Worm (Caenorhabditis elegans): ENCODE data around the gene noca-2.

noca-2 gene

ce11 chrX:11624621-11625020 lies 42.3 kb upstream of the noca-2 start:
- TF ChIP-seq aha-1 (tag) (peak; percentile 91), egl-43 (GFP tag; IDR thresholded peaks at IDR 0.05) (no peak)

ce11 chrX:11627013-11627412 lies 39.9 kb upstream of the noca-2 start, which contains the start of gene twk-44:
TSS of gene twk-44 (minus strand) at chrX:11627113.
- peak in 1 of 2 experiments; percentile 9 for TF ChIP-seq unc-62 (GFP tag; optimal IDR thresholded peaks at IDR 0.05 in 1 of 2)
- no peak for TF ChIP-seq unc-62 (tag; optimal IDR thresholded peaks at IDR 0.05)
- no peak for TF ChIP-seq Y48G9A.11 (GFP tag; IDR thresholded peaks at IDR 0.05)

DNA sequence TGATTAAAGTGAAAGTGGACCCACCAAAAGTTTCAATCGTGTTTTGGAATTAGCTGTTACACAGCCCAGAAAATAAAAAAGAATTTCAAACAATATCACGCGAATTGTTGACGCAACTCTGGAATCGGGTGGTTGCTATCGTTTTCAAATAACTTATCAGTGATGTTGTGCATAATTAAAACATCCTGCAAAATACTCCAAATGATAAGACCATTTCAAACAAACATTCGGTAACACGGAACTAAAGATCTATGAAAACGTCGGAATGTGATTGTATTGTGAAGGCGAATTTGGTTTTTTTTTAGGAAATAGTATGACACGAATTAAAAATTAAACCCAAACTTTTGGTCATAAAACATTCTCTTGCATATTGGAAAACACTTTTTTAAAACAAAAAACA lies 38.3 kb upstream of the noca-2 start, which contains the start of gene spp-30:
Gene spp-30 (minus strand): TSS at position 101 of the 400 bp plus-strand sequence.
- no peak for TF ChIP-seq dve-1 (tag; optimal IDR thresholded peaks at IDR 0.05; ENCODE audit: insufficient read depth)
- TF ChIP-seq arid-1 (GFP tag; conservative IDR thresholded peaks at IDR 0.05) = no peak
- no peak for TF ChIP-seq lin-13 (GFP tag; optimal IDR thresholded peaks at IDR 0.05)
- no peak for TF ChIP-seq nhr-76 (tag; optimal IDR thresholded peaks at IDR 0.05)

ce11 chrX:11630499-11630898 lies 36.4 kb upstream of the noca-2 start:
- TF ChIP-seq ceh-62 (tag; optimal IDR thresholded peaks at IDR 0.05) (no peak), hmg-1.1 (GFP tag; IDR thresholded peaks at IDR 0.05) (0 out of 2 replicates have a peak, but pooled peaks have one; percentile 24), pqm-1 (tag; optimal IDR thresholded peaks at IDR 0.05) (no peak), aha-1 (tag) (peak; percentile 30), ctbp-1 (GFP tag; IDR thresholded peaks at IDR 0.05) (0 out of 2 replicates have a peak, but pooled peaks have one; percentile 23)

- TF ChIP-seq nhr-237 (tag; optimal IDR thresholded peaks at IDR 0.05) (no peak), T20F7.1 (GFP tag; optimal IDR thresholded peaks at IDR 0.05) (no peak), Y75B8A.6 (GFP tag; IDR thresholded peaks at IDR 0.05) (no peak), nhr-41 (GFP tag; IDR thresholded peaks at IDR 0.05) (no peak), ceh-44 (GFP tag; IDR thresholded peaks at IDR 0.05) (no peak), egl-27 (tag; optimal IDR thresholded peaks at IDR 0.05) (no peak), Y105C5A.15 (GFP tag; IDR thresholded peaks at IDR 0.05) (no peak), set-16 (GFP tag; IDR thresholded peaks at IDR 0.05) (no peak), F37D6.2 (tag; optimal IDR thresholded peaks at IDR 0.05) (no peak), R02D3.7 (tag; optimal IDR thresholded peaks at IDR 0.05) (no peak), saeg-2 (GFP tag; IDR thresholded peaks at IDR 0.05) (no peak), dve-1 (tag; optimal IDR thresholded peaks at IDR 0.05; ENCODE audit: insufficient read depth) (no peak), nhr-28 (tag; optimal IDR thresholded peaks at IDR 0.05) (no peak), unc-130 (GFP tag; optimal IDR thresholded peaks at IDR 0.05) (no peak), fkh-10 (GFP tag; optimal IDR thresholded peaks at IDR 0.05) (no peak), nhr-11 (tag; optimal IDR thresholded peaks at IDR 0.05) (no peak)
Observed at ce11 chrX:11632107-11632506, 34.8 kb upstream of the noca-2 start, which contains the start of gene sto-6. TSS of gene sto-6 (plus strand) at chrX:11632407.

DNA sequence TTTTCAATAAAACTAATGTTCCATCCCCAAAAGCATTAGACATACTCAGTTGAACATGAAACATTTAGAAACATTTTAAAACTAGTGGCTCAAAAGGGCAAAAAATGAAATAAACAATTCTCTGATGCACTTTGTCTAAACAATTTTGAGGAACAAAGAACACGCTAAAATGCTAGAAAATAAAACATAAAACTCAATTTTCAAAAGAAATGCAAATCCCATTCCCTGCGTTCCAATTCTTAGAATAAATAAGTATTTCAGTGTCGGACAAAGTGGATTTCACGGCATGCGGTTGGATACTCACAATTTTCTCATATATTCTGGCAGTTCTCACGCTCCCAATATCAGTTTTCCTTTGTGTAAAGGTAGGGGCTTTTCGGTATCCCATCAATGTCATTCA lies 33.6 kb upstream of the noca-2 start:
- TF ChIP-seq ces-1 (GFP tag; optimal IDR thresholded peaks at IDR 0.05) = peak; percentile 62
- peak; percentile 14 for TF ChIP-seq fkh-10 (GFP tag; optimal IDR thresholded peaks at IDR 0.05)
- no peak for TF ChIP-seq ZK546.5 (tag; optimal IDR thresholded peaks at IDR 0.05)

DNA sequence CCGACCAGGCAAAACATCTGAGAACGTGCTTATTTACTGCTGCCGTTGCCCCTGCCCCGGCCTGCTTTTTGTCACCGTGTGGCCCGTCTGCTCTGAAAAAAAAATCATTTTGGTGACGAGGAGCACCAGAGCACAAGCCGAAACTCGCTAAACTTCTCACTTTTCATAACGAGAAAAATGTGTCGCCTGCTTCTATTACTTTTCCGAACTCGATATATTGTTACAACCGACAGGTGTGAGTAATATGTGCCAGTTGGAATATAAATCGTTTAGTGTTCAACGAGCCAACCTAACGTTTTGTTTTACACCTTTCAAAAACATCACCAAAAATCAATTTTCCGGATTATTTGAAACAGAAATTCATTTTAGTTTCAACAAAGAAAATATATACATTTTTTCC lies 29.2 kb upstream of the noca-2 start:
- TF ChIP-seq nhr-42 (GFP tag; IDR thresholded peaks at IDR 0.05) = 0 out of 2 replicates have a peak, but pooled peaks have one; percentile 18
- no peak for TF ChIP-seq fos-1 (tag; optimal IDR thresholded peaks at IDR 0.05)
- peak in 1 of 2 experiments; percentile 53 for TF ChIP-seq unc-62 (GFP tag; optimal IDR thresholded peaks at IDR 0.05 in 1 of 2)
- TF ChIP-seq unc-62 (tag; optimal IDR thresholded peaks at IDR 0.05) = no peak
- peak; percentile 21 for TF ChIP-seq aha-1 (tag)

All from whole organism, L4 larva.